Worm (Caenorhabditis elegans) whole organism, L4 larva: ENCODE data around the gene gst-11.

Experiments
- aly-2 ChIP-seq: sonication (generic microtip); optimal IDR thresholded peaks from 2 replicates; lab custom pipeline; 2018; ENCODE audit warnings: missing biosample characterization, missing genetic modification characterization
- ctbp-1 ChIP-seq: fragments of 200-800 bp; sonication (Bioruptor generic); IDR thresholded peaks from 2 replicates; pipeline ENCODE4 v1.3.6; 2022; ENCODE audit warnings: missing genetic modification reagents, missing genetic modification characterization, missing compliant biosample characterization
- nhr-10 ChIP-seq: fragments of 150-350 bp; optimal IDR thresholded peaks from 2 replicates; lab custom pipeline; 2014; ENCODE audit warnings: missing biosample characterization, missing genetic modification characterization
- nhr-11 ChIP-seq: fragments of 150-350 bp; optimal IDR thresholded peaks from 2 replicates; lab custom pipeline; 2014; ENCODE audit warnings: missing biosample characterization, missing genetic modification characterization
- skn-1 ChIP-seq: fragments of 150-350 bp; optimal IDR thresholded peaks from 2 replicates; lab custom pipeline; 2014; ENCODE audit warnings: missing biosample characterization, missing genetic modification characterization
- zip-2 ChIP-seq: fragments of 150-350 bp; optimal IDR thresholded peaks from 2 replicates; lab custom pipeline; 2014; ENCODE audit warnings: missing biosample characterization, missing genetic modification characterization

- TF ChIP-seq nhr-11 (tag; lab: Kevin White, UChicago) = no peak
- no peak for TF ChIP-seq ctbp-1 (GFP tag; lab: Robert Waterston, UW)
- TF ChIP-seq aly-2 (tag; lab: Kevin White, UChicago) = no peak
- TF ChIP-seq skn-1 (tag; lab: Kevin White, UChicago) = no peak
- TF ChIP-seq nhr-10 (tag; lab: Kevin White, UChicago) = no peak
- TF ChIP-seq zip-2 (tag; lab: Kevin White, UChicago) = no peak
Measured at ce11 chrX:3634782-3635181, 1.2 kb upstream of the gst-11 start.
